Worm (Caenorhabditis elegans) whole organism, L4 larva: Measurements from ENCODE around the gene T22F3.11.

Experiments
- F10B5.3 ChIP-seq: sonication (generic microtip); optimal IDR thresholded peaks from 2 replicates; lab custom pipeline; 2016; ENCODE audit warnings: mild to moderate bottlenecking, missing genetic modification characterization, missing compliant biosample characterization
- F26F4.8 ChIP-seq: fragments of 200-800 bp; sonication (Bioruptor generic); conservative IDR thresholded peaks from 2 replicates; pipeline ENCODE4 v1.3.6; 2022; ENCODE audit warnings: missing genetic modification characterization, missing compliant biosample characterization
- F44E2.7 ChIP-seq: fragments of 200-800 bp; sonication (Bioruptor generic); IDR thresholded peaks from 2 replicates; pipeline ENCODE4 v2.1.2; 2022; ENCODE audit warnings: missing genetic modification characterization, missing compliant biosample characterization
- R02D3.7 ChIP-seq: fragments of 150-350 bp; sonication (generic microtip); optimal IDR thresholded peaks from 3 replicates; lab custom pipeline; 2014; ENCODE audit warnings: missing biosample characterization, missing genetic modification characterization
- T26A8.4 ChIP-seq: fragments of 200-800 bp; sonication (Bioruptor generic); IDR thresholded peaks from 2 replicates; pipeline ENCODE4 v1.3.6; 2022; ENCODE audit warnings: missing genetic modification characterization, missing compliant biosample characterization
- Y48G9A.11 ChIP-seq: fragments of 200-800 bp; sonication (Bioruptor generic); IDR thresholded peaks from 2 replicates; pipeline ENCODE4 v1.3.6; 2022; ENCODE audit warnings: missing genetic modification reagents, missing genetic modification characterization, missing compliant biosample characterization
- ZK337.2 ChIP-seq: fragments of 200-800 bp; sonication (Bioruptor generic); IDR thresholded peaks from 2 replicates; pipeline ENCODE4 v1.3.6; 2022; ENCODE audit warnings: missing genetic modification reagents, missing genetic modification characterization, missing compliant biosample characterization
- ZK546.5 ChIP-seq, 2 experiments: sonication (generic microtip); optimal IDR thresholded peaks; 2 replicates each; lab custom pipeline; 2017; ENCODE audit warnings: missing biosample characterization in 2 of 2, missing genetic modification characterization in 2 of 2
- aly-2 ChIP-seq: sonication (generic microtip); optimal IDR thresholded peaks from 2 replicates; lab custom pipeline; 2018; ENCODE audit warnings: missing biosample characterization, missing genetic modification characterization
- attf-4 ChIP-seq: sonication (generic microtip); optimal IDR thresholded peaks from 3 replicates; lab custom pipeline; 2017; ENCODE audit warnings: missing biosample characterization, missing genetic modification characterization
- ceh-44 ChIP-seq: fragments of 200-800 bp; sonication (Bioruptor generic); IDR thresholded peaks from 2 replicates; pipeline ENCODE4 v1.3.6; 2022; ENCODE audit warnings: missing genetic modification reagents, missing genetic modification characterization, missing compliant biosample characterization
- daf-19 ChIP-seq: fragments of 200-800 bp; sonication (Bioruptor generic); conservative IDR thresholded peaks from 2 replicates; pipeline ENCODE4 v1.3.6; 2022; ENCODE audit warnings: missing genetic modification characterization, missing compliant biosample characterization
- daf-8 ChIP-seq: fragments of 200-800 bp; sonication (Bioruptor generic); IDR thresholded peaks from 2 replicates; pipeline ENCODE4 v1.3.6; 2022; ENCODE audit warnings: missing genetic modification characterization, missing compliant biosample characterization
- dmd-6 ChIP-seq: fragments of 200-800 bp; sonication (Bioruptor generic); IDR thresholded peaks from 2 replicates; pipeline ENCODE4 v1.3.6; 2022; ENCODE audit warnings: missing genetic modification reagents, missing genetic modification characterization, missing compliant biosample characterization
- dmd-8 ChIP-seq: fragments of 200-800 bp; sonication (Bioruptor generic); IDR thresholded peaks from 2 replicates; pipeline ENCODE4 v1.3.6; 2022; ENCODE audit warnings: missing genetic modification characterization, missing compliant biosample characterization
- dpl-1 ChIP-seq: fragments of 150-350 bp; optimal IDR thresholded peaks from 2 replicates; lab custom pipeline; 2014; ENCODE audit warnings: missing biosample characterization, missing genetic modification reagents, missing genetic modification characterization
- dve-1 ChIP-seq: sonication (generic microtip); optimal IDR thresholded peaks from 2 replicates; lab custom pipeline; 2017; ENCODE audit warnings: antibody characterized with exemption, mild to moderate bottlenecking, missing genetic modification characterization, missing compliant biosample characterization; ENCODE audit not compliant: insufficient read depth
- fkh-10 ChIP-seq: fragments of 150-350 bp; optimal IDR thresholded peaks from 2 replicates; lab custom pipeline; 2014; ENCODE audit warnings: missing biosample characterization, missing genetic modification reagents, missing genetic modification characterization
- fos-1 ChIP-seq: fragments of 150-350 bp; optimal IDR thresholded peaks from 2 replicates; lab custom pipeline; 2014; ENCODE audit warnings: missing biosample characterization, missing genetic modification characterization
- hlh-11 ChIP-seq: fragments of 200-800 bp; sonication (Bioruptor generic); optimal IDR thresholded peaks from 2 replicates; lab custom pipeline; 2018; ENCODE audit warnings: mild to moderate bottlenecking, missing genetic modification characterization, missing compliant biosample characterization
- lim-7 ChIP-seq: fragments of 200-800 bp; sonication (Bioruptor generic); IDR thresholded peaks from 2 replicates; pipeline ENCODE4 v1.3.6; 2022; ENCODE audit warnings: missing genetic modification characterization, missing compliant biosample characterization
- lin-1 ChIP-seq: fragments of 200-800 bp; sonication (Bioruptor generic); IDR thresholded peaks from 2 replicates; pipeline ENCODE4 v1.3.6; 2022; ENCODE audit warnings: missing genetic modification reagents, missing genetic modification characterization, missing compliant biosample characterization
- lir-3 ChIP-seq: sonication (generic microtip); optimal IDR thresholded peaks from 2 replicates; lab custom pipeline; 2016; ENCODE audit warnings: mild to moderate bottlenecking, missing genetic modification characterization, missing compliant biosample characterization
- madf-9 ChIP-seq: fragments of 200-800 bp; sonication (Bioruptor generic); conservative IDR thresholded peaks from 2 replicates; pipeline ENCODE4 v1.3.6; 2022; ENCODE audit warnings: missing genetic modification reagents, missing genetic modification characterization, missing compliant biosample characterization
- mdl-1 ChIP-seq, 2 experiments: fragments of 150-350 bp in 1 of 2; sonication (generic microtip) in 1 of 2; optimal IDR thresholded peaks; 2 replicates each; lab custom pipeline; 2014 to 2017; ENCODE audit warnings: missing biosample characterization in 2 of 2, missing genetic modification characterization in 2 of 2
- mes-2 ChIP-seq: sonication (generic microtip); optimal IDR thresholded peaks from 2 replicates; lab custom pipeline; 2016; ENCODE audit warnings: missing genotype, mild to moderate bottlenecking, missing genetic modification characterization, missing compliant biosample characterization; ENCODE audit not compliant: poor library complexity, severe bottlenecking
- mxl-2 ChIP-seq: fragments of 200-800 bp; sonication (Bioruptor generic); conservative IDR thresholded peaks from 2 replicates; pipeline ENCODE4 v1.3.6; 2022; ENCODE audit warnings: missing genetic modification reagents, missing genetic modification characterization, missing compliant biosample characterization
- nhr-11 ChIP-seq: fragments of 150-350 bp; optimal IDR thresholded peaks from 2 replicates; lab custom pipeline; 2014; ENCODE audit warnings: missing biosample characterization, missing genetic modification characterization
- nhr-111 ChIP-seq: fragments of 200-800 bp; sonication (Bioruptor generic); optimal IDR thresholded peaks from 2 replicates; lab custom pipeline; 2018; ENCODE audit warnings: mild to moderate bottlenecking, missing genetic modification characterization, missing compliant biosample characterization
- nhr-28 ChIP-seq: fragments of 150-350 bp; optimal IDR thresholded peaks from 2 replicates; lab custom pipeline; 2014; ENCODE audit warnings: missing biosample characterization, missing genetic modification characterization
- nhr-41 ChIP-seq: fragments of 200-800 bp; sonication (Bioruptor generic); IDR thresholded peaks from 2 replicates; pipeline ENCODE4 v1.3.6; 2022; ENCODE audit warnings: missing genetic modification reagents, missing genetic modification characterization, missing compliant biosample characterization
- nhr-42 ChIP-seq: fragments of 200-800 bp; sonication (Bioruptor generic); IDR thresholded peaks from 2 replicates; pipeline ENCODE4 v1.3.6; 2022; ENCODE audit warnings: missing genetic modification characterization, missing compliant biosample characterization
- nhr-48 ChIP-seq: sonication (generic microtip); optimal IDR thresholded peaks from 2 replicates; lab custom pipeline; 2016; ENCODE audit warnings: mild to moderate bottlenecking, missing genetic modification characterization, missing compliant biosample characterization
- nhr-77 ChIP-seq: fragments of 150-350 bp; optimal IDR thresholded peaks from 2 replicates; lab custom pipeline; 2014; ENCODE audit warnings: missing biosample characterization, missing genetic modification characterization
- sdz-12 ChIP-seq: fragments of 200-800 bp; sonication (Bioruptor generic); optimal IDR thresholded peaks from 2 replicates; lab custom pipeline; 2018; ENCODE audit warnings: mild to moderate bottlenecking, missing genetic modification characterization, missing compliant biosample characterization
- set-16 ChIP-seq: fragments of 200-800 bp; sonication (Bioruptor generic); IDR thresholded peaks from 2 replicates; pipeline ENCODE4 v1.3.6; 2022; ENCODE audit warnings: missing genetic modification reagents, missing genetic modification characterization, missing compliant biosample characterization
- skn-1 ChIP-seq: fragments of 150-350 bp; optimal IDR thresholded peaks from 2 replicates; lab custom pipeline; 2014; ENCODE audit warnings: missing biosample characterization, missing genetic modification characterization
- spr-1 ChIP-seq: sonication (generic microtip); optimal IDR thresholded peaks from 2 replicates; lab custom pipeline; 2016; ENCODE audit warnings: mild to moderate bottlenecking, missing genetic modification characterization, missing compliant biosample characterization
- tag-97 ChIP-seq: fragments of 200-800 bp; sonication (Bioruptor generic); IDR thresholded peaks from 2 replicates; pipeline ENCODE4 v1.3.6; 2022; ENCODE audit warnings: missing genetic modification characterization, missing compliant biosample characterization
- tra-1 ChIP-seq: fragments of 200-800 bp; sonication (Bioruptor generic); IDR thresholded peaks from 2 replicates; pipeline ENCODE4 v1.3.6; 2022; ENCODE audit warnings: missing genetic modification reagents, missing genetic modification characterization, missing compliant biosample characterization
- unc-39 ChIP-seq: sonication (generic microtip); optimal IDR thresholded peaks from 2 replicates; lab custom pipeline; 2017; ENCODE audit warnings: missing biosample characterization, missing genetic modification characterization
- unc-62 ChIP-seq, 3 experiments: fragments of 150-350 bp in 1 of 3; sonication (generic microtip); optimal IDR thresholded peaks in 2 of 3; peaks in 1 of 3; 1 replicate in 1 of 3; 2 replicates in 2 of 3; lab custom pipeline; 2014 to 2017; ENCODE audit warnings: missing biosample characterization in 3 of 3, missing genetic modification characterization in 3 of 3, missing genetic modification reagents in 3 of 3, missing genotype in 1 of 3
- ztf-11 ChIP-seq: fragments of 150-350 bp; optimal IDR thresholded peaks from 2 replicates; lab custom pipeline; 2014; ENCODE audit warnings: missing biosample characterization, missing genetic modification characterization

T22F3.11 gene

DNA sequence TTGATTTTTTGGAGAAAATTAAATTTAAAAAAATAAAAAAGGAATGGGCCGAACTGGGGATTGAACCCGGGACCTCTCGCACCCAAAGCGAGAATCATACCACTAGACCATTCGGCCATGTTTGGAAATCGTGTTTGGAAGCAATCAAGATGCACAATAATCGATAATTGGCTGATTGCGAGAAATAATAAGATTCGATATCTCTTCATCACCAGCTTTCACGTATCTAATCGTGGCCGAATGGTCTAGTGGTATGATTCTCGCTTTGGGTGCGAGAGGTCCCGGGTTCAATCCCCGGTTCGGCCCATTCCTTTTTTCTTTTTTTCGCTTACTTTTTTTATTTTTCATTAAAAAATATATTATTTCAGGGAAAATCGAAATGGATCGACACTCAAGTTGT is 32.3 kb downstream of the T22F3.11 start (continued):
- TF ChIP-seq dve-1 (peak; percentile 8), nhr-28 (tag; lab: Kevin White, UChicago) (no peak), tra-1 (GFP tag; lab: Robert Waterston, UW) (peak; percentile 47; the same call in 1 of the 2 replicates), F10B5.3 (tag; lab: Kevin White, UChicago) (no peak), aly-2 (no peak), F26F4.8 (GFP tag; lab: Robert Waterston, UW) (peak; percentile 76), mdl-1 (tag; optimal IDR thresholded peaks at IDR 0.05; lab: Kevin White, UChicago) (no peak), skn-1 (tag; lab: Kevin White, UChicago) (no peak), unc-39 (tag; lab: Kevin White, UChicago) (no peak), spr-1 (tag; lab: Kevin White, UChicago) (no peak), fos-1 (tag; lab: Kevin White, UChicago) (no peak), tag-97 (GFP tag; lab: Robert Waterston, UW) (no peak), hlh-11 (tag; lab: Kevin White, UChicago) (no peak), F44E2.7 (GFP tag; lab: Robert Waterston, UW) (0 out of 2 replicates have a peak, but pooled peaks have one; percentile 7), mxl-2 (no peak), madf-9 (GFP tag; lab: Robert Waterston, UW) (0 out of 2 replicates have a peak, but pooled peaks have one; percentile 4), nhr-77 (tag; lab: Kevin White, UChicago) (no peak), ceh-44 (GFP tag; lab: Robert Waterston, UW) (peak; percentile 39; the same call in 1 of the 2 replicates), nhr-48 (tag; lab: Kevin White, UChicago) (peak; percentile 20), nhr-41 (GFP tag; lab: Robert Waterston, UW) (no peak), mes-2 (peak; percentile 21), attf-4 (tag; lab: Kevin White, UChicago) (no peak), daf-19 (GFP tag; lab: Robert Waterston, UW) (no peak), ZK546.5 (tag; optimal IDR thresholded peaks at IDR 0.05; lab: Kevin White, UChicago) (no peak), fkh-10 (no peak), lin-1 (GFP tag; lab: Robert Waterston, UW) (0 out of 2 replicates have a peak, but pooled peaks have one; percentile 21), ztf-11 (tag; lab: Kevin White, UChicago) (no peak), dpl-1 (no peak), nhr-111 (no peak), daf-8 (no peak), sdz-12 (GFP tag; lab: Kevin White, UChicago) (no peak), Y48G9A.11 (GFP tag; lab: Robert Waterston, UW) (peak; percentile 70; the same call in 1 of the 2 replicates), nhr-42 (no peak), dmd-8 (0 out of 2 replicates have a peak, but pooled peaks have one; percentile 37), lir-3 (tag; lab: Kevin White, UChicago) (no peak), T26A8.4 (GFP tag; lab: Robert Waterston, UW) (peak; percentile 49), R02D3.7 (tag; lab: Kevin White, UChicago) (no peak), set-16 (no peak), dmd-6 (GFP tag; lab: Robert Waterston, UW) (peak; percentile 8; the same call in 1 of the 2 replicates), lim-7 (peak; percentile 80)

DNA sequence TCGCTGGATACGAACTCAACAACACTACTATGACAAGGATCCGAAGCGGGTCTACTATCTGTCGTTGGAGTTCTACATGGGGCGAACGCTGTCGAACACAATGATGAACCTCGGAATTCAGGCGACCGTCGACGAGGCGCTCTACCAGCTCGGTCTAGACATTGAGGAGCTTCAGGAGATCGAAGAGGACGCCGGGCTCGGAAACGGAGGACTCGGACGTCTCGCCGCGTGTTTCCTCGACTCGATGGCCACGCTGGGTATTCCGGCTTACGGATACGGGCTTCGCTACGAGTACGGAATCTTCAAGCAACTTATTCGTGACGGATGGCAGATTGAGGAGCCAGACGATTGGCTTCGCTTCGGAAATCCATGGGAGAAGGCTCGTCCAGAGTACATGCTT is 32.7 kb downstream of the T22F3.11 start:
- TF ChIP-seq set-16 = peak; percentile 80
- TF ChIP-seq nhr-11 (tag; lab: Kevin White, UChicago) = no peak
- TF ChIP-seq unc-62 (GFP tag; optimal IDR thresholded peaks at IDR 0.05 in 1 of 2; lab: Kevin White, UChicago) = peak in 1 of 2 experiments; percentile 75
- no peak for TF ChIP-seq unc-62 (tag; optimal IDR thresholded peaks at IDR 0.05; lab: Kevin White, UChicago)
- TF ChIP-seq tra-1 (GFP tag; lab: Robert Waterston, UW) = no peak
- TF ChIP-seq ZK337.2 (GFP tag; lab: Robert Waterston, UW) = no peak
- no peak for TF ChIP-seq T26A8.4 (GFP tag; lab: Robert Waterston, UW)
